Worm (Caenorhabditis elegans): ENCODE measurements around the gene tbx-38.

ce11 chrIII:11833449-11833848 is 47.6 kb upstream of the tbx-38 start:
- TF ChIP-seq lin-39 (tag; optimal IDR thresholded peaks at IDR 0.05) (no peak), lin-13 (GFP tag; optimal IDR thresholded peaks at IDR 0.05) (no peak), nhr-12 (tag; optimal IDR thresholded peaks at IDR 0.05) (no peak), nhr-25 (tag; optimal IDR thresholded peaks at IDR 0.05) (no peak), R02D3.7 (tag; optimal IDR thresholded peaks at IDR 0.05) (no peak), egl-27 (tag; optimal IDR thresholded peaks at IDR 0.05) (no peak), elt-3 (tag; optimal IDR thresholded peaks at IDR 0.05) (no peak), lsy-2 (tag; optimal IDR thresholded peaks at IDR 0.05) (no peak), elt-1 (tag; optimal IDR thresholded peaks at IDR 0.05) (no peak), C34F6.9 (tag; optimal IDR thresholded peaks at IDR 0.05) (no peak), lin-11 (tag; optimal IDR thresholded peaks at IDR 0.05) (no peak)
